Worm (Caenorhabditis elegans): ENCODE results near the gene scav-1.

scav-1 gene

ce11 chrX:5400524-5400923 is at the start of gene scav-1:
TSS of gene scav-1 (minus strand) at chrX:5400584.
- no peak for TF ChIP-seq W03F9.2 (tag; optimal IDR thresholded peaks at IDR 0.05)
- no peak for TF ChIP-seq him-1 (tag; optimal IDR thresholded peaks at IDR 0.05)
- TF ChIP-seq dao-5 (tag; optimal IDR thresholded peaks at IDR 0.05): no peak

DNA sequence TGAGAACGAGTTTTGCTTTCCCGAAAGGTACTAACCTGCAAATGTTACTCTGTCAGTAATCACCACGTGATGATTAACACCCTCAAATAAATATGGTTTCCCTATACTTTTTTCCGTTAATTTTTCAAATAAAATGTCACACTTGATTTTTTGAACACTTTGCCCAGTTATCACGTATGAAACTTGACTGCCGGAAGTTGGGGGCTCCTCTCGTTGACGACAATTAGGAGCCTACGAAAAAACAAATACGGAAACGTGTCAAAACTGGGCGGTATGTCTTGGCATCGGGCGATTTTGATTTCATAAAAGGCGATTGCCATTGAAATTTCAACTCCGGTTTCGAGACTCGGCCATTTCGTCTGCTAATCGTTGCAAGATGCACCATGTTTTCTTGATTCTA is 47.6 kb upstream of the scav-1 start, which contains the start of gene C25F6.8:
TSS of gene C25F6.8 (plus strand) at position 301 of the 400 bp plus-strand sequence.
- TF ChIP-seq W03F9.2 (tag; optimal IDR thresholded peaks at IDR 0.05): no peak
- TF ChIP-seq him-1 (tag; optimal IDR thresholded peaks at IDR 0.05): no peak
- no peak for TF ChIP-seq dao-5 (tag; optimal IDR thresholded peaks at IDR 0.05)

DNA sequence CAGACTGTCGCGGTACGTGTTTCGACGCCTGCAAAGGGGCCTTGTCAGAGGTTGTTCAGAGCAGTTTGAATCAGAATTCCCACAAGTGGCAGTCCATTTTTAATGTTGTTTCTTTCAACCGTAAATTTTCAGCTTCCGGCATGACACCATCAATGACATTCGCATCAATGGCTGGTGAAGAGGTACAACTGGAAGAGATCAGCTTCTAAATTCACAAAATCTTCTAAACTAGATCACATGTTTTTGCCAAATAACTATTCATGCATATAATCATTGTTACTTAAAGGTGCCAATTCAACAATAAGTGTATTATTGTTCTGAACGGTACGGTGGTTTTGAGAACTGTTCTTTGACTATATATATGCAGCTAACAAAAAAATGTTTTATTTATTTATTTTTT is 47.0 kb upstream of the scav-1 start:
- TF ChIP-seq him-1 (tag; optimal IDR thresholded peaks at IDR 0.05) (no peak), dao-5 (tag; optimal IDR thresholded peaks at IDR 0.05) (no peak), W03F9.2 (tag; optimal IDR thresholded peaks at IDR 0.05) (no peak)

ce11 chrX:5444863-5445262 is 44.5 kb upstream of the scav-1 start, which contains the start of gene itm-2:
TSS of gene itm-2 (plus strand) at chrX:5445163.
- TF ChIP-seq him-1 (tag; optimal IDR thresholded peaks at IDR 0.05): no peak
- TF ChIP-seq dao-5 (tag; optimal IDR thresholded peaks at IDR 0.05): no peak
- TF ChIP-seq W03F9.2 (tag; optimal IDR thresholded peaks at IDR 0.05): no peak

DNA sequence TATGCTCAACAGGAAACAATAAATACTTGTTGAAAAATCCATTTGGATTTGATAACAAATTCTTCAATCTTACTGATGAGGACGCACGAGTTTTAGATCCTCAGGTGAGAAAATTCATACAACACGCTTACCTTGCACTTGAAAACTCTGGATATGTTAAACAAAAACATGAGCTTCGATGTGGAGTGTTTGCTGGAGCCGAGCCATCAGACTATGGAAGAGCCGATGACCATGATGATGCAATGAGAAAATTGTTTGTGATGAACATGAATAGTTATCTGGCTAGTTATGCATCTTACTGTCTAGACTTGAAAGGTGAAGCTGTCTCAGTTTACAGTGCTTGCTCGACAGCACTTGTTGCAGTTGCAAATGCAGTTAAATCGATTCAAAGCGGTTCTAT is 33.5 kb upstream of the scav-1 start:
- no peak for TF ChIP-seq W03F9.2 (tag; optimal IDR thresholded peaks at IDR 0.05)
- no peak for TF ChIP-seq dao-5 (tag; optimal IDR thresholded peaks at IDR 0.05)
- TF ChIP-seq him-1 (tag; optimal IDR thresholded peaks at IDR 0.05): no peak

ce11 chrX:5429335-5429734 is 29.0 kb upstream of the scav-1 start:
- peak; percentile 98 for TF ChIP-seq him-1 (tag; optimal IDR thresholded peaks at IDR 0.05)
- no peak for TF ChIP-seq W03F9.2 (tag; optimal IDR thresholded peaks at IDR 0.05)
- TF ChIP-seq dao-5 (tag; optimal IDR thresholded peaks at IDR 0.05): peak; percentile 93

DNA sequence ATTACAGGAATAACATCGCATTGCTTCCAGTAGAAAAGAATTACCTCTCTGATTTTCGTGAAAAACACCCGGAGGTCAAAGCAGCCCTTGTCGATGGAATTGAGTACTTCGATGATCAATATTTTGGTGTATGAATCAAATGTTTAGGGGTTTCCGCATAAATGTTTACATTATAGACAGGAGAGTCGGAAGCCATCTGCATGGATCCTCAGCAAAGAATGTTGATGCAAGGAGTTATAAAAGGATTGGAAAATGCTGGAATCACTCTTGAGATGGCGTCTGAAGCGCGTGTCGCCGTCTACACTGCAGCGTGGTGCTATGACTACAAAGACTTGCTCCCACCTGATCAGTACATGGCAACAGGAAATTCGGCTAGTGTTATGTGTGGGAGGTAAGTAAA is 13.9 kb upstream of the scav-1 start, which contains the start of gene C41A3.2:
TSS of gene C41A3.2 (minus strand) at position 101 of the 400 bp plus-strand sequence.
- TF ChIP-seq W03F9.2 (tag; optimal IDR thresholded peaks at IDR 0.05): no peak
- no peak for TF ChIP-seq dao-5 (tag; optimal IDR thresholded peaks at IDR 0.05)
- no peak for TF ChIP-seq him-1 (tag; optimal IDR thresholded peaks at IDR 0.05)

ce11 chrX:5413510-5413909 is 13.1 kb upstream of the scav-1 start, which contains the start of gene pks-1:
TSS of gene pks-1 (plus strand) at chrX:5413810.
- TF ChIP-seq him-1 (tag; optimal IDR thresholded peaks at IDR 0.05) (no peak), W03F9.2 (tag; optimal IDR thresholded peaks at IDR 0.05) (no peak), dao-5 (tag; optimal IDR thresholded peaks at IDR 0.05) (no peak)

ce11 chrX:5407271-5407670 is 6.9 kb upstream of the scav-1 start:
- no peak for TF ChIP-seq dao-5 (tag; optimal IDR thresholded peaks at IDR 0.05)
- no peak for TF ChIP-seq him-1 (tag; optimal IDR thresholded peaks at IDR 0.05)
- TF ChIP-seq W03F9.2 (tag; optimal IDR thresholded peaks at IDR 0.05): no peak

- TF ChIP-seq W03F9.2 (tag; optimal IDR thresholded peaks at IDR 0.05) (no peak), dao-5 (tag; optimal IDR thresholded peaks at IDR 0.05) (no peak), him-1 (tag; optimal IDR thresholded peaks at IDR 0.05) (no peak)
Measured at ce11 chrX:5406345-5406744, 6.0 kb upstream of the scav-1 start, which contains the start of gene C03F11.4. TSS of gene C03F11.4 (minus strand) at chrX:5406445.

DNA sequence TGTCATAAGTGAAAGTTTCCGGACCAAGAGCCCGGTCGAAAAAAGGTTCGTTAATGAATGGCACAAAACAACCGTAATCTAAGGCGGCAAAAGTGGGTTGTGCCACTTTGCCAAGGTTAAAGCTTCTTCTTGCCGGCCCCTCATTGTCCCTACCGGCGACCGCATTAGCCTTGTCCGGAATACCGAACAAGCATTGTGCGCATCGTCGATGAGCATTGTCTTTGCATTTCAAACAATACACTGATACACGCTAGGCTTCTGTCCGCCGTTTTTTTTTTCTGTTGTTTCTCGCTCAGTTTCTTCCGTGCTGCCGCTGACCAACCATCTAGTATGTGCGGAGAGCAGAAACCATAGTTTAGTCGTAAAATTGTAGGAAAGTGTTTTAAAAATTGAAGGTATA is 3.1 kb downstream of the scav-1 start, which contains the start of gene C03F11.2:
TSS of gene C03F11.2 (minus strand) at position 101 of the 400 bp plus-strand sequence.
- TF ChIP-seq W03F9.2 (tag; optimal IDR thresholded peaks at IDR 0.05) (no peak), him-1 (tag; optimal IDR thresholded peaks at IDR 0.05) (no peak), dao-5 (tag; optimal IDR thresholded peaks at IDR 0.05) (no peak)

- no peak for TF ChIP-seq W03F9.2 (tag; optimal IDR thresholded peaks at IDR 0.05)
- no peak for TF ChIP-seq dao-5 (tag; optimal IDR thresholded peaks at IDR 0.05)
- TF ChIP-seq him-1 (tag; optimal IDR thresholded peaks at IDR 0.05): no peak
Measured at ce11 chrX:5387629-5388028, 12.8 kb downstream of the scav-1 start.

DNA sequence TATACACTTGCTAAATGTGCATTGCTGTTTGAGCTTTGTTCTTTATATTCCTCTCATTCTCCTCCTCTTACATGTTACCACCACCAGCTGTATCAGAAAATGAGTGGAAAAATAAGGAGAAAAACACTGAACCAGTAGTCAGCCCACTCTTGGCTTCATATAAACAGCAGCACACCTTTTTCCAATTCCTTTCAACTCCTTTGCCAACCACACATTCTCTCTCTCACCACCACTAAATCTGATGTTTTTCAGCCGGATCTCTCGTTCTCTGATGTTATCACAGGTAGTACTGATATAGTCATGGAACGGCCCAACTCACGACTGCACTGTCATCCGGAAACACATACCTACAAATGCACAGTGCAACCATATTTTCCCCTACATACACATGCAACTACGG is 13.8 kb downstream of the scav-1 start, which contains the start of gene kcnl-3:
TSS of gene kcnl-3 (plus strand) at position 301 of the 400 bp plus-strand sequence.
- TF ChIP-seq W03F9.2 (tag; optimal IDR thresholded peaks at IDR 0.05) (no peak), dao-5 (tag; optimal IDR thresholded peaks at IDR 0.05) (no peak), him-1 (tag; optimal IDR thresholded peaks at IDR 0.05) (no peak)

DNA sequence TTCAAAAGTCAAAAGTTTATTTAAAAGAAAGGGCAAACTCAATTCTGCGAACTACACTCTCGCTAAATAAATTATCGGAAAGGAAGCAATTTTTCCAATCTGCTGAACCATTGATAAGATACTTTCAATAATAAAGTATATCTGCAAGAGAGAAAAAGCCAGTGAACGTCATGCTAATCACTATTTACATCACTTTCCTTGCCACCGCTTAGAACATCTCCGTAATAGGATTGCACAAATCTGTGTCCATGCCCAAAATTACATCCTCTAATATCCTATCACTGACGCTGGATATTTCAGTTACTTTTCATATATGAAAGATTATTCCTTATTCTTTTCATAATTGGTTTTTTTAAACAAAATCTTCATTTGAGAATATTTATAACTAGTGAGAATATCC is 17.6 kb downstream of the scav-1 start:
- TF ChIP-seq dao-5 (tag; optimal IDR thresholded peaks at IDR 0.05): no peak
- TF ChIP-seq W03F9.2 (tag; optimal IDR thresholded peaks at IDR 0.05): no peak
- TF ChIP-seq him-1 (tag; optimal IDR thresholded peaks at IDR 0.05): no peak

DNA sequence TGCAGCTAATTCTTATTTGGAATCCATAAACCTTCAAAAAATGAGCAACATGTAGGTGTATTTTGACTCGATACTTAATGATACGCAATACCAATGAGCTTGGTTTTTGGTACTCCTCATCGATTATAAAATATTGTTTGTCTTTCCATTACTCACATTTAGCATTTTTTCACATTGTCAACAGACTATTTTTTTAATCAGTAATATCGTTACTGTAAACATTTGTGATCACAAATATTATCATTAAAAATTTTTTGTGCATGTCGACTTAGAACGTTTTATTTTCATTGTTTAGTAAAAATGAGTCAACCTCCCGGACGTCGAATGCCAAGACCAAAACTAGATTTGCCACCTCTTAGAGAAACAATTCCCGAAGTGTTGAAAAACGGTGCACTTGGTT is 23.1 kb downstream of the scav-1 start, which contains the start of gene sek-5:
TSS of gene sek-5 (plus strand) at position 301 of the 400 bp plus-strand sequence.
- TF ChIP-seq him-1 (tag; optimal IDR thresholded peaks at IDR 0.05) (no peak), W03F9.2 (tag; optimal IDR thresholded peaks at IDR 0.05) (no peak), dao-5 (tag; optimal IDR thresholded peaks at IDR 0.05) (no peak)

Data from whole organism, L4/young adult.